Worm (Caenorhabditis elegans): ENCODE data around the gene C36H8.1.

The C36H8.1 gene

DNA sequence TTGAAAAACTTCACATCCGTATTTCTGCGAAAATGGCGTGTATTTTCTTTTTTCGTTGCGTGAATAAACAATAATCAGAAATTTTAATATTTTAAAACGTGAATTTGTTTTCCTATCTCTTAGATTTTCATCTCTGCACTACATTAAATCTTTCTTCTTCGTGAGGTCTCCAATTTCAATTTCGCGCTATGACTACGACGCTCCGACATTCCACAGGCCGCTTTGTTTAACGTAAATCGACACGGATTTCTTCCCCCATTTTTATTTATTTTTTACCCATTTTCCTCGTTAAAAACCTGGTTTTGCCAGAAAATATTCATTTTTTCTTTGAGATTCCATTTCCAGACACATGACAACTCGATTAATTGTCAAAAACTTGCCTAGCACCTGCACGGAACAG, 20.0 kb downstream of the C36H8.1 start, which contains the start of the genes T23F6.3 and rbd-1 (continued):
- TF ChIP-seq hif-1 (tag; optimal IDR thresholded peaks at IDR 0.05) (peak in 1 of 2 experiments; percentile 79), mdt-29 (GFP tag; IDR thresholded peaks at IDR 0.05) (no peak)

DNA sequence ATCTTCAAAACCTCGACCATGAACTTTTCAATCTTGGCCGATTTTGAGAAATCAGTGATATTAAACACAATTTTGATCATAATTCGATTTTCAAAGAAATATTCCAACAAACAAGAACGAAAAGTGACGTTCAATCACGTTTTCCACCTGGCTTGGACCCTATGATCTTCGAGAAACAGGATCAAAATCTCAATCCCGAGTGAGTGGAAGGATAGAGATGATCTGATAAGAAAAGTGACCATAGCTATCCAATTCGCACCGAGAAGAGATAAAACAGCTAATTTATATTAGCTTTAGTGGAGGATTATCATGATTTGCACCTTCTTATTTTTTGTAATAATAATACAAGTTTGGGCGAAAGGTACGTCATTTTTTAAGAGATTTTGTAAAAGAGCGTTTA, 23.5 kb downstream of the C36H8.1 start, which contains the start of gene T23F6.2:
Gene T23F6.2 (plus strand): TSS at position 251 of the 400 bp plus-strand sequence.
- no peak for TF ChIP-seq nhr-25 (tag; optimal IDR thresholded peaks at IDR 0.05; ENCODE audit: borderline replicate concordance, insufficient read depth)
- no peak for TF ChIP-seq fkh-10 (GFP tag; optimal IDR thresholded peaks at IDR 0.05)
- no peak for TF ChIP-seq arid-1 (GFP tag; conservative IDR thresholded peaks at IDR 0.05)
- no peak for TF ChIP-seq ceh-32 (tag; optimal IDR thresholded peaks at IDR 0.05; ENCODE audit: poor library complexity)
- TF ChIP-seq fos-1 (tag; optimal IDR thresholded peaks at IDR 0.05): no peak
- TF ChIP-seq daf-12 (tag; optimal IDR thresholded peaks at IDR 0.05): no peak
- no peak for TF ChIP-seq nhr-237 (tag; optimal IDR thresholded peaks at IDR 0.05)
- TF ChIP-seq saeg-2 (GFP tag; IDR thresholded peaks at IDR 0.05): no peak
- TF ChIP-seq cey-2 (tag; optimal IDR thresholded peaks at IDR 0.05; ENCODE audit: borderline replicate concordance, insufficient read depth): no peak
- TF ChIP-seq aha-1 (tag): peak; percentile 44
- peak; percentile 0 for TF ChIP-seq nhr-28 (tag; optimal IDR thresholded peaks at IDR 0.05)
- TF ChIP-seq Y75B8A.6 (GFP tag; IDR thresholded peaks at IDR 0.05): no peak

DNA sequence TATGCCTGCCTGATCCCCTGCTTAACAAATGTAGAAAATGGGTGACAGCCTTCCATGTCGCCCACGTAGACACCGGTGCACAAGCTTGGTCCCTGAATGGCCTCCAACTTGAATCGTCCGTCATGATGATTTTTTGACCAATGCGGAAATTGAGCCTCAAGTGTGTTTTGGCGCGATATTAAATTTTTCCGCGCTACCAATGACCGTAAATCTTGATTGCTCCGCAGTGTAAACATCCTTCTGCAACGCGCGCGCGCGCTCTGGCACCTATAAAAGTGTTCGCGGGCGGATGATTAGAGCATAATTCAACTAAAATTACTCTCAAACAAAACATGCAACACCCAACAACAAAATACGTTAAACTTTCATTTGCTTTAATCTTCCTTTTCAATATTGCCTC, 24.9 kb downstream of the C36H8.1 start, which contains the start of gene idpp-7:
Gene idpp-7 (plus strand): TSS at position 301 of the 400 bp plus-strand sequence.
- no peak for TF ChIP-seq attf-4 (tag; optimal IDR thresholded peaks at IDR 0.05)

DNA sequence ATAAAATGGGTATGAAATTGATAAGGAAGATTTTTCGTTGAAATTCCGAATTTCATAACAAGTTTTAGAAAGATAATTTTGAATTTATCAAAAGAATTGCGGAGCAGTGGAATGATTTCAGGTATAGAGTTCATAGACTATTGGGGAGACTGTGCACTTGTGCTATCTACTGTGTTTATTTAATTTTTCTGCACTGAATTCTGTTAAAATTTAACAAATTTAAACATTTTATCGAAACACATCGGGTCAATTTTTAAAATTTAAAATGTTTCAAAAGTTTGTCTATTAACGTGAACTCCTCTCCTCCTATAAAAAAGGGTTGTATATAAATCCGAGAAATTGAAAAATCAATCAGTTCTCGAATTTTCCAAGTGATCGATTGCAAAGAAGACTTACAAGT, 27.1 kb downstream of the C36H8.1 start, which contains the start of gene C27D8.1:
Gene C27D8.1 (plus strand): TSS at position 301 of the 400 bp plus-strand sequence.
- TF ChIP-seq snpc-4 (tag; optimal IDR thresholded peaks at IDR 0.05): no peak
- TF ChIP-seq aha-1 (tag): peak; percentile 16
- no peak for TF ChIP-seq daf-16 (GFP tag; optimal IDR thresholded peaks at IDR 0.05)
- TF ChIP-seq daf-16 (tag; optimal IDR thresholded peaks at IDR 0.05): peak; percentile 9

DNA sequence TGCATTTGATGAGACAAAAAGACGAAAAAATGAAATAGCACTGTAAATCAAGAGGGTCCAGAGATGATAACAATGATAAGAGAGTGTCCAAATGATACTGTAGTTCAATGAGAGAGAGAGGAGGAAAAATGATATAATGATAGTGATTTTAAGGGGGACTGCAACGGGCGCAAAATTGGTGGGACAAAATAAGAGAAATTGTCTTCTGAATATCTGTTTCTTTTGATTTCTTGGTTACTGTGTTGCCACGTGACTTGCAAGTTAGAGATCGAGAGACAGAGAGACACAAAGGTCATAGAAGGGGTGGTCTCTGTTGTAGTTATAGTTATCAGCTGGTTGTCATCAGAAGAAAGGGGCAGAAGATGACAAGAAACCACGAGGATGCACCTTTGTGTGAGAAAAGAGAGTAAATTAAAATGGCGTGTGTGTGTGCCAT, 28.6 kb downstream of the C36H8.1 start:
- TF ChIP-seq ces-1 (GFP tag; optimal IDR thresholded peaks at IDR 0.05) (no peak), unc-130 (GFP tag; optimal IDR thresholded peaks at IDR 0.05) (no peak), nhr-10 (tag; optimal IDR thresholded peaks at IDR 0.05) (peak; percentile 66), ZK546.5 (tag; optimal IDR thresholded peaks at IDR 0.05) (no peak), ceh-28 (tag; optimal IDR thresholded peaks at IDR 0.05) (no peak), saeg-2 (GFP tag; IDR thresholded peaks at IDR 0.05) (no peak), zip-2 (tag; optimal IDR thresholded peaks at IDR 0.05) (no peak), mep-1 (tag; optimal IDR thresholded peaks at IDR 0.05) (peak; percentile 64), F26F4.8 (GFP tag; conservative IDR thresholded peaks at IDR 0.05) (no peak), hlh-30 (tag; optimal IDR thresholded peaks at IDR 0.05; ENCODE audit: insufficient read depth) (peak; percentile 88), lin-1 (GFP tag; IDR thresholded peaks at IDR 0.05) (no peak), nhr-111 (GFP tag; optimal IDR thresholded peaks at IDR 0.05) (no peak), daf-19 (GFP tag; conservative IDR thresholded peaks at IDR 0.05) (no peak), lin-39 (tag; optimal IDR thresholded peaks at IDR 0.05) (no peak), Y48G9A.11 (GFP tag; IDR thresholded peaks at IDR 0.05) (no peak), dpl-1 (GFP tag; optimal IDR thresholded peaks at IDR 0.05) (no peak), F37D6.2 (tag; optimal IDR thresholded peaks at IDR 0.05) (no peak), nhr-48 (tag; optimal IDR thresholded peaks at IDR 0.05) (peak; percentile 45), mdl-1 (tag; optimal IDR thresholded peaks at IDR 0.05) (peak; percentile 15 to 86), nhr-25 (tag; optimal IDR thresholded peaks at IDR 0.05; ENCODE audit: borderline replicate concordance, insufficient read depth) (peak; percentile 48), zfp-3 (GFP tag; conservative IDR thresholded peaks at IDR 0.05) (no peak), lin-15B (tag; optimal IDR thresholded peaks at IDR 0.05) (no peak), lin-38 (GFP tag; IDR thresholded peaks at IDR 0.05) (no peak), hmg-1.1 (GFP tag; IDR thresholded peaks at IDR 0.05) (no peak), ceh-62 (tag; optimal IDR thresholded peaks at IDR 0.05) (no peak), F10B5.3 (tag; optimal IDR thresholded peaks at IDR 0.05) (no peak), pha-4 (GFP tag; IDR thresholded peaks at IDR 0.05) (no peak), pha-4 (tag; optimal IDR thresholded peaks at IDR 0.05) (no peak)
